Fruit fly (Drosophila melanogaster) whole organism, embryonic: ENCODE data around the gene CG9590.

Source experiments
- Ada2b ChIP-seq: fragments of 200-800 bp; sonication (Bioruptor generic); IDR thresholded peaks from 2 replicates; pipeline ENCODE4 v1.3.6; 2022; ENCODE audit warnings: missing biosample characterization, missing genetic modification characterization
- Atf-2 ChIP-seq: fragments of 200-800 bp; sonication (Bioruptor generic); optimal IDR thresholded peaks from 2 replicates; lab custom pipeline; 2016; ENCODE audit warnings: missing biosample characterization, missing genetic modification characterization
- CG10147 ChIP-seq: fragments of 200-800 bp; sonication (Bioruptor generic); optimal IDR thresholded peaks from 2 replicates; lab custom pipeline; 2019; ENCODE audit warnings: missing biosample characterization, mild to moderate bottlenecking, missing genetic modification characterization, moderate library complexity
- CG11093 ChIP-seq: fragments of 200-800 bp; sonication (Bioruptor generic); IDR thresholded peaks from 3 replicates; pipeline ENCODE4 v1.3.6; 2022; ENCODE audit warnings: missing biosample characterization, missing genetic modification characterization
- CG11560 ChIP-seq: fragments of 200-800 bp; sonication (Bioruptor generic); IDR thresholded peaks from 3 replicates; pipeline ENCODE4 v1.3.6; 2022; ENCODE audit warnings: missing biosample characterization, missing genetic modification characterization
- CG13287 ChIP-seq: fragments of 200-800 bp; sonication (Bioruptor generic); IDR thresholded peaks from 2 replicates; pipeline ENCODE4 v1.3.6; 2022; ENCODE audit warnings: missing biosample characterization, missing genetic modification characterization; ENCODE audit not compliant: partially characterized antibody
- CG14050 ChIP-seq: fragments of 200-800 bp; sonication (Bioruptor generic); IDR thresholded peaks from 3 replicates; pipeline ENCODE4 v1.3.6; 2022; ENCODE audit warnings: missing biosample characterization, missing genetic modification characterization
- CG1529 ChIP-seq: fragments of 200-800 bp; sonication (Bioruptor generic); optimal IDR thresholded peaks from 3 replicates; lab custom pipeline; 2018; ENCODE audit warnings: missing biosample characterization, missing genetic modification characterization
- CG17359 ChIP-seq: fragments of 200-800 bp; sonication (Bioruptor generic); optimal IDR thresholded peaks from 3 replicates; lab custom pipeline; 2018; ENCODE audit warnings: missing biosample characterization, mild to moderate bottlenecking, missing genetic modification characterization, moderate library complexity
- CG17829 ChIP-seq: fragments of 200-800 bp; optimal IDR thresholded peaks from 2 replicates; lab custom pipeline; 2019; ENCODE audit warnings: missing biosample characterization, mild to moderate bottlenecking, missing genetic modification characterization, moderate library complexity
- CG18262 ChIP-seq: fragments of 200-800 bp; optimal IDR thresholded peaks from 3 replicates; lab custom pipeline; 2019; ENCODE audit warnings: missing biosample characterization, mild to moderate bottlenecking, missing genetic modification characterization, moderate library complexity
- CG2120 ChIP-seq: fragments of 200-800 bp; sonication (Bioruptor generic); optimal IDR thresholded peaks from 3 replicates; lab custom pipeline; 2016; ENCODE audit warnings: missing biosample characterization, missing genetic modification characterization
- CG30020 ChIP-seq: fragments of 200-800 bp; optimal IDR thresholded peaks from 2 replicates; lab custom pipeline; 2019; ENCODE audit warnings: missing biosample characterization, mild to moderate bottlenecking, missing genetic modification characterization, moderate library complexity
- CG43689 ChIP-seq: fragments of 200-800 bp; sonication (Bioruptor generic); IDR thresholded peaks from 2 replicates; pipeline ENCODE4 v1.3.6; 2022; ENCODE audit warnings: missing biosample characterization, missing genetic modification characterization
- CG6654 ChIP-seq: fragments of 200-800 bp; sonication (Bioruptor generic); optimal IDR thresholded peaks from 2 replicates; lab custom pipeline; 2017; ENCODE audit warnings: missing biosample characterization, mild to moderate bottlenecking, missing genetic modification characterization
- CG7786 ChIP-seq: fragments of 200-800 bp; sonication (Bioruptor generic); optimal IDR thresholded peaks from 2 replicates; lab custom pipeline; 2016; ENCODE audit warnings: missing biosample characterization, missing genetic modification characterization
- CG8359 ChIP-seq: fragments of 200-800 bp; sonication (Bioruptor generic); optimal IDR thresholded peaks from 2 replicates; lab custom pipeline; 2017; ENCODE audit warnings: missing biosample characterization, mild to moderate bottlenecking, missing genetic modification characterization, borderline replicate concordance
- CG9437 ChIP-seq: fragments of 200-800 bp; sonication (Bioruptor generic); optimal IDR thresholded peaks from 2 replicates; lab custom pipeline; 2018; ENCODE audit warnings: missing biosample characterization, mild to moderate bottlenecking, missing genetic modification characterization
- Dref ChIP-seq: fragments of 200-800 bp; sonication (Bioruptor generic); IDR thresholded peaks from 2 replicates; pipeline ENCODE4 v1.3.6; 2022; ENCODE audit warnings: missing biosample characterization, missing genetic modification characterization
- Eip74EF ChIP-seq, 2 experiments: fragments of 200-800 bp in 1 of 2; fragments of >200 bp in 1 of 2; sonication (Bioruptor generic) in 1 of 2; optimal IDR thresholded peaks; 2 replicates each; lab custom pipeline; 2017 to 2019; ENCODE audit warnings: missing biosample characterization in 2 of 2, missing genetic modification characterization in 2 of 2, mild to moderate bottlenecking in 1 of 2, moderate library complexity in 1 of 2
- Hr78 ChIP-seq, 2 experiments: fragments of 200-800 bp in 1 of 2; fragments of >200 bp in 1 of 2; sonication (Bioruptor generic) in 1 of 2; optimal IDR thresholded peaks; 2 replicates each; lab custom pipeline; 2017 to 2019; ENCODE audit warnings: missing biosample characterization in 2 of 2, missing genetic modification characterization in 2 of 2, mild to moderate bottlenecking in 1 of 2, moderate library complexity in 1 of 2
- Lhr ChIP-seq: fragments of 200-800 bp; sonication (Bioruptor generic); optimal IDR thresholded peaks from 3 replicates; lab custom pipeline; 2017; ENCODE audit warnings: mild to moderate bottlenecking, missing biosample characterization, missing genetic modification reagents, missing genetic modification characterization
- Lim3 ChIP-seq: fragments of 200-800 bp; sonication (Bioruptor generic); IDR thresholded peaks from 2 replicates; pipeline ENCODE4 v1.3.6; 2022; ENCODE audit warnings: missing biosample characterization, missing genetic modification characterization
- Myb ChIP-seq: fragments of 200-800 bp; sonication (Bioruptor generic); optimal IDR thresholded peaks from 2 replicates; lab custom pipeline; 2016; ENCODE audit warnings: missing biosample characterization, missing genetic modification characterization
- Rfx ChIP-seq: fragments of 200-800 bp; sonication (Bioruptor generic); IDR thresholded peaks from 2 replicates; pipeline ENCODE4 v1.3.6; 2022; ENCODE audit warnings: missing biosample characterization, missing genetic modification characterization
- Six4 ChIP-seq: fragments of 200-800 bp; sonication (Bioruptor generic); optimal IDR thresholded peaks from 2 replicates; lab custom pipeline; 2016; ENCODE audit warnings: missing biosample characterization, missing genetic modification characterization
- Sox100B ChIP-seq: fragments of 200-800 bp; sonication (Bioruptor generic); optimal IDR thresholded peaks from 3 replicates; lab custom pipeline; 2018; ENCODE audit warnings: missing biosample characterization, mild to moderate bottlenecking, missing genetic modification characterization
- Sry-β ChIP-seq: fragments of 200-800 bp; sonication (Bioruptor generic); optimal IDR thresholded peaks from 2 replicates; lab custom pipeline; 2018; ENCODE audit warnings: missing biosample characterization, mild to moderate bottlenecking, missing genetic modification characterization, moderate library complexity
- Xbp1 ChIP-seq: fragments of 200-800 bp; sonication (Bioruptor generic); optimal IDR thresholded peaks from 3 replicates; lab custom pipeline; 2016; ENCODE audit warnings: missing biosample characterization, mild to moderate bottlenecking, missing genetic modification characterization
- br ChIP-seq: fragments of >200 bp; optimal IDR thresholded peaks from 2 replicates; lab custom pipeline; 2017
- cg ChIP-seq: fragments of 200-800 bp; sonication (Bioruptor generic); optimal IDR thresholded peaks from 3 replicates; lab custom pipeline; 2019; ENCODE audit warnings: missing biosample characterization, mild to moderate bottlenecking, missing genetic modification characterization, moderate library complexity
- corto ChIP-seq: fragments of 200-800 bp; sonication (Bioruptor generic); optimal IDR thresholded peaks from 2 replicates; lab custom pipeline; 2016; ENCODE audit warnings: missing biosample characterization, mild to moderate bottlenecking, missing genetic modification characterization, moderate library complexity
- croc ChIP-seq: fragments of 200-800 bp; sonication (Bioruptor generic); conservative IDR thresholded peaks from 3 replicates; pipeline ENCODE4 v1.3.6; 2022; ENCODE audit warnings: missing biosample characterization, missing genetic modification characterization
- cwo ChIP-seq: fragments of 200-800 bp; sonication (Bioruptor generic); optimal IDR thresholded peaks from 3 replicates; lab custom pipeline; 2017; ENCODE audit warnings: missing biosample characterization, missing genetic modification characterization, mild to moderate bottlenecking, moderate library complexity, missing genetic modification reagents
- fd3F ChIP-seq: fragments of 200-800 bp; sonication (Bioruptor generic); optimal IDR thresholded peaks from 2 replicates; lab custom pipeline; 2018; ENCODE audit warnings: missing biosample characterization, mild to moderate bottlenecking, missing genetic modification characterization, moderate library complexity
- fu2 ChIP-seq: fragments of 200-800 bp; sonication (Bioruptor generic); optimal IDR thresholded peaks from 2 replicates; lab custom pipeline; 2016; ENCODE audit warnings: missing biosample characterization, missing genetic modification characterization
- gsb ChIP-seq: fragments of 200-800 bp; sonication (Bioruptor generic); IDR thresholded peaks from 2 replicates; pipeline ENCODE4 v1.3.6; 2022; ENCODE audit warnings: missing biosample characterization, missing genetic modification characterization
- ind ChIP-seq: fragments of 200-800 bp; sonication (Bioruptor generic); optimal IDR thresholded peaks from 3 replicates; lab custom pipeline; 2016; ENCODE audit warnings: missing biosample characterization, missing genetic modification characterization
- kah ChIP-seq: fragments of 200-800 bp; sonication (Bioruptor generic); optimal IDR thresholded peaks from 2 replicates; lab custom pipeline; 2018; ENCODE audit warnings: missing biosample characterization, mild to moderate bottlenecking, missing genetic modification characterization
- ken ChIP-seq: fragments of 200-800 bp; sonication (Bioruptor generic); IDR thresholded peaks from 3 replicates; pipeline ENCODE4 v1.3.6; 2022; ENCODE audit warnings: missing biosample characterization, missing genetic modification characterization
- klu ChIP-seq: fragments of 200-800 bp; sonication (Bioruptor generic); IDR thresholded peaks from 2 replicates; pipeline ENCODE4 v1.3.6; 2022; ENCODE audit warnings: missing biosample characterization, missing genetic modification characterization
- mirr ChIP-seq: fragments of 200-800 bp; sonication (Bioruptor generic); optimal IDR thresholded peaks from 3 replicates; lab custom pipeline; 2018; ENCODE audit warnings: missing biosample characterization, mild to moderate bottlenecking, missing genetic modification characterization
- mld ChIP-seq: fragments of 200-800 bp; sonication (Bioruptor generic); IDR thresholded peaks from 3 replicates; pipeline ENCODE4 v1.3.6; 2022; ENCODE audit warnings: missing biosample characterization, missing genetic modification characterization; ENCODE audit not compliant: partially characterized antibody
- nmo ChIP-seq: fragments of 200-800 bp; sonication (Bioruptor generic); optimal IDR thresholded peaks from 2 replicates; lab custom pipeline; 2018; ENCODE audit warnings: missing biosample characterization, mild to moderate bottlenecking, missing genetic modification characterization, moderate library complexity
- prd ChIP-seq, 3 experiments: fragments of >200 bp in 2 of 3; fragments of 200-800 bp in 1 of 3; sonication (Bioruptor generic) in 1 of 3; optimal IDR thresholded peaks in 2 of 3; IDR thresholded peaks in 1 of 3; 2 replicates in 2 of 3; 3 replicates in 1 of 3; pipeline versions ENCODE4 v1.3.6 to Lab custom; 2017 to 2022; ENCODE audit warnings: missing biosample characterization in 1 of 3, missing genetic modification characterization in 1 of 3
- salm ChIP-seq: fragments of 200-800 bp; sonication (Bioruptor generic); optimal IDR thresholded peaks from 2 replicates; lab custom pipeline; 2018; ENCODE audit warnings: missing biosample characterization, mild to moderate bottlenecking, missing genetic modification characterization
- sens ChIP-seq: fragments of 200-800 bp; sonication (Bioruptor generic); peaks from one replicate; lab custom pipeline; 2016; ENCODE audit warnings: missing biosample characterization, missing genetic modification characterization
- slp2 ChIP-seq: fragments of 200-800 bp; sonication (Bioruptor generic); optimal IDR thresholded peaks from 2 replicates; lab custom pipeline; 2016; ENCODE audit warnings: missing biosample characterization, missing genetic modification characterization
- yki ChIP-seq: fragments of >200 bp; optimal IDR thresholded peaks from 3 replicates; lab custom pipeline; 2018

The CG9590 gene

DNA sequence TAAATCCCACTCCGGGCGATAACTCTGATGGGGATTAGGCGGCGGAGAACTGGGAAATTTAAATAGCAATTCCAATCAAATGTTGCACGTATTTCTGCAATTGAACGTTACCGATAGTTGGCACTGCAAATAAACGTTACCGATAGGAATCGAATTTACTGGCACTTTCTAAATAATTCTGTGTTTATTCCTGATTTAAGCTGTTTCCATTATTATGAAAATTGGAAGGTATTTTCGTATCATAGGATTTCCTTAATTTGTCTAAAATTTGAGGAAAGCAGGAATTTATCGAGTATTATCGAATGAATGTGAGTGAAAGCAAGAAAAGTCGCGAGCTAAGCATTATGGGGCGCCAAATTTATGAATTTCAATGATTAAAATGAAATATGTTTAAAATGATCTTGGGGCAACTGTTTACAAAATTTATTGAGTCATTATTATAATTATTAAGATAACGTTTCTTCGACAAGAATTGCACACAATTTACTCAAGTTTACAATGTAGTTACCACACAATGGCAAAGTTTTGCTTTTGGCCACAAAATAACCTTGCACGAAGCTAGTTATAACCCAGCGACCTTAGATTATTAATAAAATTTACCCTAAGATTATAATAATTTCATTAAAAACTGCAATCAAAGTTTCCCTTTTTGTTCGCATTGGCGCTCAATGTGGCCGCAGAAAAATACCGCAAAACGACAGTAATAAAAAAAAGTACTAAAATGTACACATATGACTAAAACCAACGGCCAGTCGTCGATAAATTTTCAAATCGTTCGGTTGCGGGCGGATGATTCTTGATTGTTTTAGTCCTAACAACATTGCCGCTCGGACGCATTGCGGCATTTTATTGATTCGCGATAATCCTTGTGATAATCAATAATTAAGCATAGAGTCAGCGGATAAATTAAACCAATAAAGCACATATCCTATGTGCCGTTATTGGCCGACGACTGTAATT, 17.3 kb downstream of the CG9590 start, which contains the start of gene alpha-Man-IIb (continued):
- TF ChIP-seq cg (GFP tag; lab: Kevin White, UChicago) (peak; percentile 70), CG11093 (GFP tag; lab: Robert Waterston, UW) (no peak), nmo (GFP tag; lab: Kevin White, UChicago) (peak; percentile 45), salm (tag; lab: Kevin White, UChicago) (no peak), corto (GFP tag; lab: Kevin White, UChicago) (no peak), CG14050 (GFP tag; lab: Robert Waterston, UW) (no peak), Rfx (peak; percentile 54), Six4 (GFP tag; lab: Kevin White, UChicago) (no peak), Lim3 (GFP tag; lab: Robert Waterston, UW) (no peak), Eip74EF (GFP tag; optimal IDR thresholded peaks at IDR 0.05; lab: Kevin White, UChicago) (no peak), fu2 (GFP tag; lab: Kevin White, UChicago) (no peak), gsb (GFP tag; lab: Robert Waterston, UW) (no peak), mld (GFP tag; lab: Robert Waterston, UW) (no peak), Ada2b (GFP tag; lab: Robert Waterston, UW) (no peak), croc (GFP tag; lab: Robert Waterston, UW) (no peak), fd3F (GFP tag; lab: Kevin White, UChicago) (no peak), Sox100B (no peak), CG9437 (GFP tag; lab: Kevin White, UChicago) (no peak), CG17359 (peak; percentile 23), CG13287 (peak; percentile 91), CG43689 (GFP tag; lab: Robert Waterston, UW) (no peak), ind (GFP tag; lab: Kevin White, UChicago) (no peak), CG6654 (GFP tag; lab: Kevin White, UChicago) (no peak), CG17829 (tag; lab: Kevin White, UChicago) (peak; percentile 18), sens (GFP tag; lab: Kevin White, UChicago) (peak; percentile 81), klu (GFP tag; lab: Robert Waterston, UW) (no peak), CG10147 (GFP tag; lab: Kevin White, UChicago) (no peak), Atf-2 (GFP tag; lab: Kevin White, UChicago) (no peak), prd (optimal IDR thresholded peaks at IDR 0.05; lab: Kevin White, UChicago) (no peak), prd (GFP tag; IDR thresholded peaks at IDR 0.05; lab: Robert Waterston, UW) (0 out of 3 replicates have a peak, but pooled peaks have one; percentile 5), CG18262 (no peak), kah (GFP tag; lab: Kevin White, UChicago) (no peak), CG1529 (GFP tag; lab: Kevin White, UChicago) (no peak), CG2120 (GFP tag; lab: Kevin White, UChicago) (peak; percentile 9), CG11560 (tag; lab: Robert Waterston, UW) (peak; percentile 98), cwo (GFP tag; lab: Kevin White, UChicago) (no peak), br (lab: Kevin White, UChicago) (no peak), slp2 (GFP tag; lab: Kevin White, UChicago) (no peak), Xbp1 (GFP tag; lab: Kevin White, UChicago) (peak; percentile 35), yki (lab: Kevin White, UChicago) (no peak), Hr78 (GFP tag; optimal IDR thresholded peaks at IDR 0.05; lab: Kevin White, UChicago) (no peak), CG7786 (GFP tag; lab: Kevin White, UChicago) (no peak), CG8359 (no peak), ken (GFP tag; lab: Robert Waterston, UW) (no peak), CG30020 (tag; lab: Kevin White, UChicago) (peak; percentile 25), mirr (GFP tag; lab: Kevin White, UChicago) (peak; percentile 9), Myb (GFP tag; lab: Kevin White, UChicago) (peak; percentile 59), Sry-β (no peak), Dref (GFP tag; lab: Robert Waterston, UW) (peak; percentile 62), Lhr (GFP tag; lab: Kevin White, UChicago) (peak; percentile 69)
